Worm (Caenorhabditis elegans) whole organism, L1 larva: ENCODE results near the gene Y7A9A.1.
A peak's percentile ranks its signal among the peaks of the same experiment; 100 is the strongest.

Experiments used
- F16B12.6 ChIP-seq: fragments of 150-350 bp; optimal IDR thresholded peaks from 2 replicates; lab custom pipeline; 2014; ENCODE audit warnings: missing biosample characterization, missing genetic modification characterization
- aha-1 ChIP-seq: fragments of 150-350 bp; optimal IDR thresholded peaks from 2 replicates; lab custom pipeline; 2014; ENCODE audit warnings: missing biosample characterization, missing genetic modification characterization
- ceh-8 ChIP-seq: fragments of 200-800 bp; sonication (Bioruptor generic); optimal IDR thresholded peaks from 2 replicates; lab custom pipeline; 2018; ENCODE audit warnings: mild to moderate bottlenecking, missing genetic modification characterization, moderate library complexity, missing compliant biosample characterization
- ceh-88 ChIP-seq: fragments of 200-800 bp; sonication (Bioruptor generic); IDR thresholded peaks from 2 replicates; pipeline ENCODE4 v1.3.6; 2022; ENCODE audit warnings: missing genetic modification characterization, missing compliant biosample characterization
- ceh-90 ChIP-seq: sonication (generic microtip); optimal IDR thresholded peaks from 2 replicates; lab custom pipeline; 2016; ENCODE audit warnings: missing genetic modification characterization, missing compliant biosample characterization
- ces-1 ChIP-seq: fragments of 150-350 bp; optimal IDR thresholded peaks from 2 replicates; lab custom pipeline; 2014; ENCODE audit warnings: missing biosample characterization, missing genetic modification reagents, missing genetic modification characterization
- efl-1 ChIP-seq, 4 experiments: fragments of 150-350 bp; optimal IDR thresholded peaks in 3 of 4; peaks in 1 of 4; 1 replicate in 1 of 4; 2 replicates in 3 of 4; lab custom pipeline; 2014; ENCODE audit warnings: missing biosample characterization in 2 of 4, missing genetic modification characterization in 2 of 4, missing genetic modification reagents in 2 of 4
- efl-3 ChIP-seq: fragments of 200-800 bp; sonication (Bioruptor generic); optimal IDR thresholded peaks from 2 replicates; lab custom pipeline; 2018; ENCODE audit warnings: mild to moderate bottlenecking, missing genetic modification characterization, missing compliant biosample characterization
- egl-27 ChIP-seq, 2 experiments: fragments of 150-350 bp in 1 of 2; sonication (generic microtip); optimal IDR thresholded peaks; 3 replicates each; lab custom pipeline; 2017 to 2018; ENCODE audit warnings: missing biosample characterization in 2 of 2, missing genetic modification characterization in 2 of 2, missing genetic modification reagents in 2 of 2
- elt-2 ChIP-seq: sonication (generic microtip); optimal IDR thresholded peaks from 2 replicates; lab custom pipeline; 2016; ENCODE audit warnings: missing genetic modification characterization, mild to moderate bottlenecking, inconsistent platforms, missing compliant biosample characterization, missing genetic modification reagents
- fkh-4 ChIP-seq: sonication (generic microtip); optimal IDR thresholded peaks from 2 replicates; lab custom pipeline; 2016; ENCODE audit warnings: missing compliant biosample characterization, missing genetic modification characterization, borderline replicate concordance
- fos-1 ChIP-seq: fragments of 150-350 bp; optimal IDR thresholded peaks from 2 replicates; lab custom pipeline; 2014; ENCODE audit warnings: missing biosample characterization, missing genetic modification characterization
- hlh-17 ChIP-seq: fragments of 200-800 bp; sonication (Bioruptor generic); optimal IDR thresholded peaks from 2 replicates; lab custom pipeline; 2018; ENCODE audit warnings: missing genetic modification characterization, mild to moderate bottlenecking, missing compliant biosample characterization, moderate library complexity, borderline replicate concordance
- jun-1 ChIP-seq: fragments of 150-350 bp; optimal IDR thresholded peaks from 2 replicates; lab custom pipeline; 2014; ENCODE audit warnings: missing biosample characterization, missing genetic modification reagents, missing genetic modification characterization
- lin-15B ChIP-seq: fragments of 150-350 bp; sonication (generic microtip); optimal IDR thresholded peaks from 3 replicates; lab custom pipeline; 2014; ENCODE audit warnings: missing biosample characterization, missing genetic modification characterization
- mef-2 ChIP-seq: fragments of 150-350 bp; optimal IDR thresholded peaks from 2 replicates; lab custom pipeline; 2014; ENCODE audit warnings: missing biosample characterization, missing genetic modification characterization
- nhr-20 ChIP-seq: sonication (generic microtip); optimal IDR thresholded peaks from 2 replicates; lab custom pipeline; 2016; ENCODE audit warnings: mild to moderate bottlenecking, missing genetic modification characterization, missing compliant biosample characterization
- nhr-28 ChIP-seq: fragments of 150-350 bp; optimal IDR thresholded peaks from 2 replicates; lab custom pipeline; 2014; ENCODE audit warnings: missing biosample characterization, missing genetic modification characterization
- nhr-47 ChIP-seq: sonication (generic microtip); optimal IDR thresholded peaks from 2 replicates; lab custom pipeline; 2016; ENCODE audit warnings: mild to moderate bottlenecking, missing genetic modification characterization, moderate library complexity, missing compliant biosample characterization
- nhr-76 ChIP-seq: sonication (generic microtip); optimal IDR thresholded peaks from 2 replicates; lab custom pipeline; 2017; ENCODE audit warnings: missing biosample characterization, missing genetic modification characterization
- nhr-77 ChIP-seq: fragments of 150-350 bp; optimal IDR thresholded peaks from 2 replicates; lab custom pipeline; 2014; ENCODE audit warnings: missing biosample characterization, missing genetic modification characterization
- nhr-84 ChIP-seq: sonication (generic microtip); optimal IDR thresholded peaks from 2 replicates; lab custom pipeline; 2017; ENCODE audit warnings: missing biosample characterization, missing genetic modification characterization
- skn-1 ChIP-seq: fragments of 150-350 bp; optimal IDR thresholded peaks from 2 replicates; lab custom pipeline; 2014; ENCODE audit warnings: missing biosample characterization, missing genetic modification characterization
- snpc-4 ChIP-seq: fragments of 150-350 bp; optimal IDR thresholded peaks from 2 replicates; lab custom pipeline; 2014; ENCODE audit warnings: missing biosample characterization, missing genetic modification characterization
- sox-4 ChIP-seq: sonication (generic microtip); optimal IDR thresholded peaks from 2 replicates; lab custom pipeline; 2016; ENCODE audit warnings: missing genetic modification characterization, missing compliant biosample characterization
- sptf-1 ChIP-seq: fragments of 150-350 bp; optimal IDR thresholded peaks from 2 replicates; lab custom pipeline; 2014; ENCODE audit warnings: missing biosample characterization, missing genetic modification characterization
- unc-62 ChIP-seq: fragments of 150-350 bp; optimal IDR thresholded peaks from 2 replicates; lab custom pipeline; 2014; ENCODE audit warnings: missing biosample characterization, missing genetic modification reagents, missing genetic modification characterization
- vab-15 ChIP-seq: sonication (generic microtip); optimal IDR thresholded peaks from 2 replicates; lab custom pipeline; 2017; ENCODE audit warnings: missing genotype, mild to moderate bottlenecking, missing genetic modification characterization, missing compliant biosample characterization
- zag-1 ChIP-seq: fragments of 150-350 bp; optimal IDR thresholded peaks from 2 replicates; lab custom pipeline; 2014; ENCODE audit warnings: missing biosample characterization, missing genetic modification characterization
- zip-4 ChIP-seq: fragments of 200-800 bp; sonication (Bioruptor generic); optimal IDR thresholded peaks from 2 replicates; lab custom pipeline; 2018; ENCODE audit warnings: mild to moderate bottlenecking, missing genetic modification characterization, moderate library complexity, missing compliant biosample characterization
- ztf-11 ChIP-seq, 2 experiments: sonication (generic microtip); optimal IDR thresholded peaks; 2 replicates each; lab custom pipeline; 2016 to 2017; ENCODE audit warnings: missing genetic modification characterization in 2 of 2, missing biosample characterization in 1 of 2, missing compliant biosample characterization in 1 of 2
- ztf-4 ChIP-seq: fragments of 150-350 bp; optimal IDR thresholded peaks from 2 replicates; lab custom pipeline; 2014; ENCODE audit warnings: missing biosample characterization, missing genetic modification characterization

Y7A9A.1 gene

DNA sequence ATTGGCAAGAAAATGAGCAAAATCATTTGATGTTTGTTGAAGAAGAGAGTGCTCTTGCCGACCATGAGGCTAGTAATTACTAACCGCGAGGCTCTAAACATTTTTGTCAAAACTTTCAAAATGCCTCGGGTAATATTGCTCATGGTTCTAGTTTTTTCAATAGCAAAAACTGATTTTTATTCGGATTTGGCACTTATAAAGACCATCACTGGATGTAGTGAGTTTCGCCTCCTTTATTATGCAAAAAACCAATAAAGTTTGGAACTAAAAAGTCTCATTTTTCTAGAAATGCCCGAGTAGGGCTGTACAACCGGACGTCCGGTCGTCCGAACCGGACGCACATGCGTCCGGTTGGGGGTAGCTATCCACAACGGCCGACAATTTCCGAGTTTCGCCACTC, 36.2 kb downstream of the Y7A9A.1 start, which contains the start of the genes hpa-1 and irld-39:
Gene hpa-1, minus strand, starts transcription at position 101 of the 400 bp plus-strand sequence.
Gene irld-39, plus strand, starts transcription at position 121 of the 400 bp plus-strand sequence.
- TF ChIP-seq elt-2 (tag; lab: Kevin White, UChicago) (no peak), ztf-11 (tag; optimal IDR thresholded peaks at IDR 0.05; lab: Kevin White, UChicago) (no peak), vab-15 (no peak), mef-2 (tag; lab: Kevin White, UChicago) (no peak), egl-27 (tag; optimal IDR thresholded peaks at IDR 0.05; lab: Kevin White, UChicago) (no peak), ces-1 (GFP tag; lab: Kevin White, UChicago) (no peak), sox-4 (tag; lab: Kevin White, UChicago) (no peak)
- TF ChIP-seq, all 84 proteins: peak for 0

DNA sequence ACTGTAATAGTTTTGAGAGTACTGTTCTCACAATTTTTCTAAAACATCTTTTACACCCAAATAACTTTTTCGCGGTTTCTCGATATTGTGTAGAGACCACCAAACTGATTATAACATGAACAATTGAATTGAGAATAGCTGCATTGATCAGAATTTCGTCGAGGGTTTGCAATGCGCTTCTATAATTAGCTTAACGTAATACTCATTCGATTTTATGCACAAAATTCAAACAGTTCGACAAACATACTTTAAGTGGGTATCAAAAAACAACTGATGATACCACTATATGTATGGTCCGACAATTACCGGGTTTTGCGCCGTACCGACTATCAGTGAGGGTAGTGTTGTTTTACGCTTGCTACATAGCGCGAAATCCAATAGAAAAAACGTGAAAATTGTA, 40.0 kb downstream of the Y7A9A.1 start:
- no peak for TF ChIP-seq ztf-4
- no peak for TF ChIP-seq efl-3
- TF ChIP-seq nhr-77, result no peak
- no peak for TF ChIP-seq unc-62
- TF ChIP-seq nhr-28 (tag; lab: Kevin White, UChicago), result no peak
- no peak for TF ChIP-seq aha-1
- TF ChIP-seq zip-4, result no peak
- no peak for TF ChIP-seq nhr-76
- TF ChIP-seq ceh-90 (tag; lab: Kevin White, UChicago), result no peak
- TF ChIP-seq sox-4 (tag; lab: Kevin White, UChicago), result no peak
- no peak for TF ChIP-seq nhr-84 (tag; lab: Kevin White, UChicago)
- no peak for TF ChIP-seq skn-1 (tag; lab: Kevin White, UChicago)
- TF ChIP-seq fkh-4 (tag; lab: Kevin White, UChicago), result no peak
- TF ChIP-seq jun-1 (tag; lab: Kevin White, UChicago), result no peak
- no peak for TF ChIP-seq ceh-8 (GFP tag; lab: Kevin White, UChicago)
- no peak for TF ChIP-seq sptf-1 (tag; lab: Kevin White, UChicago)
- no peak for TF ChIP-seq nhr-20 (tag; lab: Kevin White, UChicago)
- no peak for TF ChIP-seq zag-1 (tag; lab: Kevin White, UChicago)
- no peak for TF ChIP-seq lin-15B
- TF ChIP-seq F16B12.6 (tag; lab: Kevin White, UChicago), result no peak

DNA sequence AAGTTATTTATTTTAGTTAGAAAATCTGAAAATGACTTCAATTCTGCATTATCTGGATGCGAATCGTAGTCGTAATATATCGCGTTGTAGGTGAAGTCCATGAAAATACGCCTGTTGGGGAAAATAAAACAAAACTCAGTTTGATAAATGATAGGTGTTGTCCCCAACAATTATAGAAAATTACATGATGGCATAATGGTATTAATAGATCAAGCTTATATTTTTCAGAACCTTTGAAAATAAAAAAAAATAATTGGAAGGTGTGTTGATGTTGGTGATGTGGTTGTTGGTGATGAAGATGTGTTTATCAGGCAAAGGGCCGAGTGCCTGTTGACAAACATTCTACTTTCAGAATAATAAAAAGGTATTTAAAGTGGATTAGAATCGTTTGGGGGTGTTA, 41.7 kb downstream of the Y7A9A.1 start, which contains the start of gene srw-61:
Gene srw-61, minus strand, starts transcription at position 101 of the 400 bp plus-strand sequence.
- no peak for TF ChIP-seq snpc-4 (tag; lab: Kevin White, UChicago)
- TF ChIP-seq fos-1 (tag; lab: Kevin White, UChicago), result no peak
- TF ChIP-seq efl-1 (optimal IDR thresholded peaks at IDR 0.05; lab: Kevin White, UChicago), result no peak
- TF ChIP-seq efl-1 (GFP tag; optimal IDR thresholded peaks at IDR 0.05 in 1 of 2; lab: Kevin White, UChicago), result peak in 1 of 2 experiments; percentile 45
- TF ChIP-seq nhr-77, result no peak

DNA sequence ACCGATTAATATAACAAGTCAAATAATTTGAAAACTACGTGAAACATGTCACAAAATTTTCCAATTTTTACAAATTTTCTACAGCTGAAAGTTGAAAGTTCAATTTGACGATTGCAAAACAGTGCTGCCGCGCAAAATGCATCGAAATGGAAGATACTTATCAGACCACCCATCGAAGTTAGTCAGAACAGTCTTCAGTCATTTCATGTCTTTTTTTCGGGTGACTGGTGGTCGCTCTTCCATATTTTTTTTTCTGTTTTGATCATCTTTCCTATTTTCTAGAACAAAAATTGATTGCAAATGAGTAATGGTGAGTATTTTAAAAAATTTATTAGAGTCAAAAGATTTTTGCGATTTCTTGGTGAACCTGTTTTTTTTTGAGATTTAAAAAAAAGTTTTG, 50.3 kb downstream of the Y7A9A.1 start, which contains the start of gene F38C2.1:
Gene F38C2.1, plus strand, starts transcription at position 301 of the 400 bp plus-strand sequence.
- TF ChIP-seq zip-4 (no peak), nhr-47 (no peak), nhr-84 (tag; lab: Kevin White, UChicago) (no peak), ceh-88 (no peak), sptf-1 (tag; lab: Kevin White, UChicago) (no peak), hlh-17 (GFP tag; lab: Kevin White, UChicago) (no peak), snpc-4 (tag; lab: Kevin White, UChicago) (no peak)
